Worm (Caenorhabditis elegans): ENCODE results near the gene ugt-1.

The ugt-1 gene

ce11 chrV:10399290-10399689, 3.8 kb downstream of the ugt-1 start (continued):
- TF ChIP-seq ceh-20 (GFP tag; IDR thresholded peaks at IDR 0.05) (no peak), vab-7 (GFP tag; IDR thresholded peaks at IDR 0.05) (no peak), rbr-2 (tag; optimal IDR thresholded peaks at IDR 0.05) (no peak), madf-5 (GFP tag; IDR thresholded peaks at IDR 0.05) (no peak), snpc-1.2 (GFP tag; IDR thresholded peaks at IDR 0.05) (no peak), egl-27 (tag; optimal IDR thresholded peaks at IDR 0.05) (no peak), pqm-1 (tag; optimal IDR thresholded peaks at IDR 0.05) (peak; percentile 90), F49E8.2 (tag; optimal IDR thresholded peaks at IDR 0.05; ENCODE audit: borderline replicate concordance) (no peak), fos-1 (tag; optimal IDR thresholded peaks at IDR 0.05) (no peak), nhr-28 (tag; optimal IDR thresholded peaks at IDR 0.05) (peak; percentile 90), mxl-2 (GFP tag; conservative IDR thresholded peaks at IDR 0.05) (no peak), nhr-237 (tag; optimal IDR thresholded peaks at IDR 0.05) (no peak), F26F4.8 (GFP tag; conservative IDR thresholded peaks at IDR 0.05) (no peak), aly-2 (tag; optimal IDR thresholded peaks at IDR 0.05) (no peak), Y105C5A.15 (GFP tag; IDR thresholded peaks at IDR 0.05) (no peak), nhr-11 (tag; optimal IDR thresholded peaks at IDR 0.05) (no peak), daf-8 (GFP tag; IDR thresholded peaks at IDR 0.05) (no peak), dpl-1 (GFP tag; optimal IDR thresholded peaks at IDR 0.05) (no peak), snpc-4 (tag; optimal IDR thresholded peaks at IDR 0.05) (no peak), daf-16 (GFP tag; optimal IDR thresholded peaks at IDR 0.05) (no peak), daf-16 (tag; optimal IDR thresholded peaks at IDR 0.05) (peak; percentile 84), lin-13 (GFP tag; optimal IDR thresholded peaks at IDR 0.05) (no peak), sdz-12 (GFP tag; optimal IDR thresholded peaks at IDR 0.05) (no peak)

ce11 chrV:10402804-10403203, 7.3 kb downstream of the ugt-1 start, which contains the start of gene F15H10.8:
F15H10.8 (minus strand) TSS chrV:10402904.
- TF ChIP-seq lin-39 (tag; optimal IDR thresholded peaks at IDR 0.05) (no peak), unc-62 (GFP tag; optimal IDR thresholded peaks at IDR 0.05 in 1 of 2) (peak in 1 of 2 experiments; percentile 31), unc-62 (tag; optimal IDR thresholded peaks at IDR 0.05) (no peak)

DNA sequence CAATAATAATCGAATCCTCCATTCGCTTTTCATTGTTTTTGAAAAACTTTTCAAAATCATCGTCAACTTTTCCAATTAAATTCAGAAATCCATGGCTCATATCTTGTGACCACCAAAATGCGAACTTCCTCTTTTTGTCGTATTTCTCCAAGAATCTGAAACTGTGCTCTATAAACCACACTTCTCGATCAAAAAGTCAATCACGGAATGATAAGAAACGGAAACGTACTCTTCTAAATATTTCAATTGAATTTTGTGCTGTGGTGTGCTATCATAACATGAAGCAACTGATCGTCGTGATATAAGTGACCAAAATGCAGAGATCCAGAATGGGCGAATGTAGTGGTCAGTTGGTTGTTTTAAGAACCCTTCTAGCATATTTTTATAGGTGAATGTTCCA, 9.2 kb downstream of the ugt-1 start:
- TF ChIP-seq aha-1 (tag): peak; percentile 43
- TF ChIP-seq lsy-2 (tag; optimal IDR thresholded peaks at IDR 0.05): no peak
- peak; percentile 58 for TF ChIP-seq nhr-28 (tag; optimal IDR thresholded peaks at IDR 0.05)
- peak; percentile 61 for TF ChIP-seq dmd-6 (GFP tag; IDR thresholded peaks at IDR 0.05)
- no peak for TF ChIP-seq dpl-1 (GFP tag; optimal IDR thresholded peaks at IDR 0.05)
- peak; percentile 46 for TF ChIP-seq pqm-1 (tag; optimal IDR thresholded peaks at IDR 0.05)

DNA sequence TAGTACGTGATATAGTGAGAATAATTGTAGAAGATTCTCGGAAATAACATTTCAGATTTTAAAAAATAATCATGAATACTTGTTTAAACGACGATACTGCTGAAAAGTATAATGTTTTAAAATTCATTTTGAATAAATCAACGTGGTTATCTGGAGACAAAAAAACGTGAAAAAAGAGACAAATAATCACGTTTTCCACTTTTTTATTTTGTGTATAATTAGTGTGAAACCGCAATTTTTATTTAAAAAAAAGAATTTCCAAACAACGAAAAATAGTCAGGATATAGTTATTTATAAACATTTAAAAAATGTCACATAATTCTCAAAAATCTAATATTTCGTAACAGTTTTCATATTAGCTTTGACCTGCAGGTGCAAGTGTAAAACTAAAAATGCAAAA, 10.8 kb downstream of the ugt-1 start, which contains the start of gene F15H10.7:
Gene F15H10.7 (minus strand): TSS at position 101 of the 400 bp plus-strand sequence.
- TF ChIP-seq pqm-1 (tag; optimal IDR thresholded peaks at IDR 0.05) (no peak), spr-3 (GFP tag; optimal IDR thresholded peaks at IDR 0.05) (no peak), dpl-1 (GFP tag; optimal IDR thresholded peaks at IDR 0.05) (no peak), lin-38 (GFP tag; IDR thresholded peaks at IDR 0.05) (no peak), gei-8 (GFP tag; optimal IDR thresholded peaks at IDR 0.05) (no peak), lim-7 (GFP tag; IDR thresholded peaks at IDR 0.05) (no peak), mdl-1 (tag; optimal IDR thresholded peaks at IDR 0.05) (no peak), daf-19 (GFP tag; conservative IDR thresholded peaks at IDR 0.05) (no peak), nhr-6 (tag; optimal IDR thresholded peaks at IDR 0.05) (no peak), F26F4.8 (GFP tag; conservative IDR thresholded peaks at IDR 0.05) (no peak), aly-2 (tag; optimal IDR thresholded peaks at IDR 0.05) (no peak), ZK337.2 (GFP tag; IDR thresholded peaks at IDR 0.05) (no peak), zfp-3 (GFP tag; conservative IDR thresholded peaks at IDR 0.05) (no peak)
